Worm (Caenorhabditis elegans) whole organism, L4 larva: Measurements from ENCODE around the gene W01G7.4.

Experiments used
- F37D6.2 ChIP-seq: sonication (generic microtip); optimal IDR thresholded peaks from 2 replicates; lab custom pipeline; 2016; ENCODE audit warnings: mild to moderate bottlenecking, missing genetic modification characterization, missing compliant biosample characterization
- T20F7.1 ChIP-seq: fragments of 200-800 bp; sonication (Bioruptor generic); optimal IDR thresholded peaks from 2 replicates; lab custom pipeline; 2018; ENCODE audit warnings: mild to moderate bottlenecking, missing genetic modification characterization, missing compliant biosample characterization
- Y48G9A.11 ChIP-seq: fragments of 200-800 bp; sonication (Bioruptor generic); IDR thresholded peaks from 2 replicates; pipeline ENCODE4 v1.3.6; 2022; ENCODE audit warnings: missing genetic modification reagents, missing genetic modification characterization, missing compliant biosample characterization
- Y5F2A.4 ChIP-seq: fragments of 200-800 bp; sonication (Bioruptor generic); optimal IDR thresholded peaks from 2 replicates; lab custom pipeline; 2018; ENCODE audit warnings: mild to moderate bottlenecking, missing genetic modification characterization, missing compliant biosample characterization
- Y75B8A.6 ChIP-seq: fragments of 200-800 bp; sonication (Bioruptor generic); IDR thresholded peaks from 2 replicates; pipeline ENCODE4 v1.3.6; 2022; ENCODE audit warnings: missing genetic modification reagents, missing genetic modification characterization, missing compliant biosample characterization
- ZK546.5 ChIP-seq, 2 experiments: sonication (generic microtip); optimal IDR thresholded peaks; 2 replicates each; lab custom pipeline; 2017; ENCODE audit warnings: missing biosample characterization in 2 of 2, missing genetic modification characterization in 2 of 2
- aha-1 ChIP-seq: fragments of 150-350 bp; peaks from one replicate; lab custom pipeline; 2014; ENCODE audit warnings: missing biosample characterization, missing genetic modification characterization
- ctbp-1 ChIP-seq: fragments of 200-800 bp; sonication (Bioruptor generic); IDR thresholded peaks from 2 replicates; pipeline ENCODE4 v1.3.6; 2022; ENCODE audit warnings: missing genetic modification reagents, missing genetic modification characterization, missing compliant biosample characterization
- daf-12 ChIP-seq: fragments of 150-350 bp; optimal IDR thresholded peaks from 2 replicates; lab custom pipeline; 2014; ENCODE audit warnings: missing biosample characterization, missing genetic modification reagents, missing genetic modification characterization
- daf-16 ChIP-seq, 3 experiments: sonication (generic microtip); optimal IDR thresholded peaks; 2 replicates each; lab custom pipeline; 2016 to 2017; ENCODE audit warnings: missing genetic modification characterization in 3 of 3, missing genetic modification reagents in 3 of 3, mild to moderate bottlenecking in 2 of 3, missing compliant biosample characterization in 2 of 3, missing biosample characterization in 1 of 3, moderate library complexity in 1 of 3
- daf-8 ChIP-seq: fragments of 200-800 bp; sonication (Bioruptor generic); IDR thresholded peaks from 2 replicates; pipeline ENCODE4 v1.3.6; 2022; ENCODE audit warnings: missing genetic modification characterization, missing compliant biosample characterization
- dmd-6 ChIP-seq: fragments of 200-800 bp; sonication (Bioruptor generic); IDR thresholded peaks from 2 replicates; pipeline ENCODE4 v1.3.6; 2022; ENCODE audit warnings: missing genetic modification reagents, missing genetic modification characterization, missing compliant biosample characterization
- dpl-1 ChIP-seq: fragments of 150-350 bp; optimal IDR thresholded peaks from 2 replicates; lab custom pipeline; 2014; ENCODE audit warnings: missing biosample characterization, missing genetic modification reagents, missing genetic modification characterization
- duxl-1 ChIP-seq: sonication (generic microtip); optimal IDR thresholded peaks from 2 replicates; lab custom pipeline; 2016; ENCODE audit warnings: mild to moderate bottlenecking, missing genetic modification characterization, moderate library complexity, missing compliant biosample characterization; ENCODE audit not compliant: poor library complexity
- dve-1 ChIP-seq: sonication (generic microtip); optimal IDR thresholded peaks from 2 replicates; lab custom pipeline; 2017; ENCODE audit warnings: antibody characterized with exemption, mild to moderate bottlenecking, missing genetic modification characterization, missing compliant biosample characterization; ENCODE audit not compliant: insufficient read depth
- fkh-10 ChIP-seq: fragments of 150-350 bp; optimal IDR thresholded peaks from 2 replicates; lab custom pipeline; 2014; ENCODE audit warnings: missing biosample characterization, missing genetic modification reagents, missing genetic modification characterization
- gei-8 ChIP-seq: fragments of 200-800 bp; sonication (Bioruptor generic); optimal IDR thresholded peaks from 2 replicates; lab custom pipeline; 2018; ENCODE audit warnings: mild to moderate bottlenecking, missing genetic modification characterization, missing compliant biosample characterization
- hif-1 ChIP-seq, 2 experiments: sonication (generic microtip); optimal IDR thresholded peaks; 2 replicates each; lab custom pipeline; 2016 to 2017; ENCODE audit warnings: missing compliant biosample characterization in 2 of 2, missing genetic modification characterization in 2 of 2, missing genetic modification reagents in 2 of 2, missing genotype in 2 of 2, mild to moderate bottlenecking in 1 of 2
- hlh-11 ChIP-seq: fragments of 200-800 bp; sonication (Bioruptor generic); optimal IDR thresholded peaks from 2 replicates; lab custom pipeline; 2018; ENCODE audit warnings: mild to moderate bottlenecking, missing genetic modification characterization, missing compliant biosample characterization
- hlh-30 ChIP-seq: sonication (generic microtip); optimal IDR thresholded peaks from 2 replicates; lab custom pipeline; 2017; ENCODE audit warnings: antibody characterized with exemption, mild to moderate bottlenecking, missing genetic modification characterization, missing compliant biosample characterization; ENCODE audit not compliant: insufficient read depth
- hmg-1.1 ChIP-seq: fragments of 200-800 bp; sonication (Bioruptor generic); IDR thresholded peaks from 2 replicates; pipeline ENCODE4 v1.3.6; 2022; ENCODE audit warnings: missing genetic modification reagents, missing genetic modification characterization, missing compliant biosample characterization
- lim-7 ChIP-seq: fragments of 200-800 bp; sonication (Bioruptor generic); IDR thresholded peaks from 2 replicates; pipeline ENCODE4 v1.3.6; 2022; ENCODE audit warnings: missing genetic modification characterization, missing compliant biosample characterization
- lin-13 ChIP-seq: fragments of 150-350 bp; optimal IDR thresholded peaks from 2 replicates; lab custom pipeline; 2014; ENCODE audit warnings: missing biosample characterization, missing genetic modification reagents, missing genetic modification characterization
- lin-38 ChIP-seq: fragments of 200-800 bp; sonication (Bioruptor generic); IDR thresholded peaks from 2 replicates; pipeline ENCODE4 v1.3.6; 2022; ENCODE audit warnings: missing genetic modification reagents, missing genetic modification characterization, missing compliant biosample characterization
- lsy-2 ChIP-seq, 2 experiments: fragments of 150-350 bp in 1 of 2; sonication (generic microtip) in 1 of 2; optimal IDR thresholded peaks; 2 replicates each; lab custom pipeline; 2014 to 2017; ENCODE audit warnings: missing biosample characterization in 2 of 2, missing genetic modification characterization in 2 of 2
- mdl-1 ChIP-seq, 2 experiments: fragments of 150-350 bp in 1 of 2; sonication (generic microtip) in 1 of 2; optimal IDR thresholded peaks; 2 replicates each; lab custom pipeline; 2014 to 2017; ENCODE audit warnings: missing biosample characterization in 2 of 2, missing genetic modification characterization in 2 of 2
- mes-2 ChIP-seq: sonication (generic microtip); optimal IDR thresholded peaks from 2 replicates; lab custom pipeline; 2016; ENCODE audit warnings: missing genotype, mild to moderate bottlenecking, missing genetic modification characterization, missing compliant biosample characterization; ENCODE audit not compliant: poor library complexity, severe bottlenecking
- mxl-3 ChIP-seq: fragments of 200-800 bp; sonication (Bioruptor generic); optimal IDR thresholded peaks from 2 replicates; lab custom pipeline; 2018; ENCODE audit warnings: mild to moderate bottlenecking, missing genetic modification characterization, missing compliant biosample characterization
- nhr-11 ChIP-seq: fragments of 150-350 bp; optimal IDR thresholded peaks from 2 replicates; lab custom pipeline; 2014; ENCODE audit warnings: missing biosample characterization, missing genetic modification characterization
- nhr-28 ChIP-seq: fragments of 150-350 bp; optimal IDR thresholded peaks from 2 replicates; lab custom pipeline; 2014; ENCODE audit warnings: missing biosample characterization, missing genetic modification characterization
- nhr-41 ChIP-seq: fragments of 200-800 bp; sonication (Bioruptor generic); IDR thresholded peaks from 2 replicates; pipeline ENCODE4 v1.3.6; 2022; ENCODE audit warnings: missing genetic modification reagents, missing genetic modification characterization, missing compliant biosample characterization
- nhr-42 ChIP-seq: fragments of 200-800 bp; sonication (Bioruptor generic); IDR thresholded peaks from 2 replicates; pipeline ENCODE4 v1.3.6; 2022; ENCODE audit warnings: missing genetic modification characterization, missing compliant biosample characterization
- nhr-48 ChIP-seq: sonication (generic microtip); optimal IDR thresholded peaks from 2 replicates; lab custom pipeline; 2016; ENCODE audit warnings: mild to moderate bottlenecking, missing genetic modification characterization, missing compliant biosample characterization
- nhr-76 ChIP-seq: fragments of 150-350 bp; optimal IDR thresholded peaks from 2 replicates; lab custom pipeline; 2014; ENCODE audit warnings: missing biosample characterization, missing genetic modification characterization
- nhr-77 ChIP-seq: fragments of 150-350 bp; optimal IDR thresholded peaks from 2 replicates; lab custom pipeline; 2014; ENCODE audit warnings: missing biosample characterization, missing genetic modification characterization
- pha-4 ChIP-seq, 2 experiments: fragments of 150-350 bp in 1 of 2; fragments of 200-800 bp in 1 of 2; sonication (Bioruptor generic) in 1 of 2; IDR thresholded peaks in 1 of 2; optimal IDR thresholded peaks in 1 of 2; 2 replicates each; pipeline versions ENCODE4 v1.3.6 to Lab custom; 2014 to 2022; ENCODE audit warnings: missing genetic modification characterization in 2 of 2, missing genetic modification reagents in 2 of 2, missing biosample characterization in 1 of 2, missing compliant biosample characterization in 1 of 2
- tra-1 ChIP-seq: fragments of 200-800 bp; sonication (Bioruptor generic); IDR thresholded peaks from 2 replicates; pipeline ENCODE4 v1.3.6; 2022; ENCODE audit warnings: missing genetic modification reagents, missing genetic modification characterization, missing compliant biosample characterization
- unc-39 ChIP-seq: sonication (generic microtip); optimal IDR thresholded peaks from 2 replicates; lab custom pipeline; 2017; ENCODE audit warnings: missing biosample characterization, missing genetic modification characterization
- zip-11 ChIP-seq: fragments of 200-800 bp; sonication (Bioruptor generic); IDR thresholded peaks from 2 replicates; pipeline ENCODE4 v1.3.6; 2022; ENCODE audit warnings: missing genetic modification characterization, missing compliant biosample characterization
- ztf-7 ChIP-seq: fragments of 150-350 bp; optimal IDR thresholded peaks from 2 replicates; lab custom pipeline; 2014; ENCODE audit warnings: missing biosample characterization, missing genetic modification characterization

W01G7.4 gene

ce11 chrII:14044199-14044598 lies 16.3 kb upstream of the W01G7.4 start (continued):
- TF ChIP-seq lim-7 (GFP tag; lab: Robert Waterston, UW) (no peak), tra-1 (GFP tag; lab: Robert Waterston, UW) (peak; percentile 72), lin-13 (peak; percentile 52), hif-1 (tag; optimal IDR thresholded peaks at IDR 0.05; lab: Kevin White, UChicago) (peak; percentile 72 to 97), nhr-28 (peak; percentile 92), nhr-41 (no peak), dmd-6 (GFP tag; lab: Robert Waterston, UW) (peak; percentile 94), fkh-10 (peak; percentile 71), Y5F2A.4 (GFP tag; lab: Kevin White, UChicago) (no peak), nhr-48 (tag; lab: Kevin White, UChicago) (peak; percentile 87), ctbp-1 (GFP tag; lab: Robert Waterston, UW) (peak; percentile 76), daf-8 (GFP tag; lab: Robert Waterston, UW) (no peak), lsy-2 (tag; optimal IDR thresholded peaks at IDR 0.05; lab: Kevin White, UChicago) (peak in 1 of 2 experiments; percentile 84), hmg-1.1 (GFP tag; lab: Robert Waterston, UW) (peak; percentile 67; the same call in 1 of the 2 replicates), lin-38 (peak; percentile 40), aha-1 (tag; lab: Kevin White, UChicago) (peak; percentile 99), T20F7.1 (GFP tag; lab: Kevin White, UChicago) (peak; percentile 49), zip-11 (GFP tag; lab: Robert Waterston, UW) (no peak), daf-16 (GFP tag; optimal IDR thresholded peaks at IDR 0.05; lab: Kevin White, UChicago) (peak in 1 of 2 experiments; percentile 40), daf-16 (tag; optimal IDR thresholded peaks at IDR 0.05; lab: Kevin White, UChicago) (peak; percentile 95), hlh-30 (peak; percentile 93), unc-39 (tag; lab: Kevin White, UChicago) (no peak), mes-2 (tag; lab: Kevin White, UChicago) (peak; percentile 64), nhr-77 (tag; lab: Kevin White, UChicago) (peak; percentile 97), Y75B8A.6 (GFP tag; lab: Robert Waterston, UW) (no peak), dpl-1 (peak; percentile 34), hlh-11 (tag; lab: Kevin White, UChicago) (peak; percentile 93), gei-8 (GFP tag; lab: Kevin White, UChicago) (peak; percentile 18), nhr-11 (tag; lab: Kevin White, UChicago) (peak; percentile 91), ztf-7 (tag; lab: Kevin White, UChicago) (peak; percentile 30), dve-1 (tag; lab: Kevin White, UChicago) (peak; percentile 96), mxl-3 (GFP tag; lab: Kevin White, UChicago) (peak; percentile 63), ZK546.5 (tag; optimal IDR thresholded peaks at IDR 0.05; lab: Kevin White, UChicago) (no peak), pha-4 (GFP tag; IDR thresholded peaks at IDR 0.05; lab: Robert Waterston, UW) (peak; percentile 57; the same call in 1 of the 2 replicates), pha-4 (tag; optimal IDR thresholded peaks at IDR 0.05; lab: Kevin White, UChicago) (no peak), duxl-1 (tag; lab: Kevin White, UChicago) (no peak), F37D6.2 (tag; lab: Kevin White, UChicago) (peak; percentile 49)

- TF ChIP-seq nhr-42, result 0 out of 2 replicates have a peak, but pooled peaks have one; percentile 14
- TF ChIP-seq dve-1 (tag; lab: Kevin White, UChicago), result peak; percentile 30
- peak; percentile 30 for TF ChIP-seq hlh-30
- peak in 1 of 2 experiments; percentile 23 for TF ChIP-seq mdl-1 (tag; optimal IDR thresholded peaks at IDR 0.05; lab: Kevin White, UChicago)
- no peak for TF ChIP-seq Y48G9A.11 (GFP tag; lab: Robert Waterston, UW)
- TF ChIP-seq daf-16 (GFP tag; optimal IDR thresholded peaks at IDR 0.05; lab: Kevin White, UChicago), result no peak
- peak; percentile 71 for TF ChIP-seq daf-16 (tag; optimal IDR thresholded peaks at IDR 0.05; lab: Kevin White, UChicago)
- peak; percentile 36 for TF ChIP-seq hlh-11 (tag; lab: Kevin White, UChicago)
- TF ChIP-seq daf-12 (tag; lab: Kevin White, UChicago), result no peak
- TF ChIP-seq dmd-6 (GFP tag; lab: Robert Waterston, UW), result peak; percentile 30
- no peak for TF ChIP-seq nhr-76 (tag; lab: Kevin White, UChicago)
- TF ChIP-seq, all 104 proteins: peak for 7
These were observed 15.3 kb upstream of the W01G7.4 start for ce11 chrII:14045235-14045634.
